Worm (Caenorhabditis elegans) whole organism, mixed stage, embryonic: Measurements from ENCODE around the gene sqst-1.

Source experiments
- elt-3 ChIP-seq: fragments of 150-350 bp; optimal IDR thresholded peaks from 2 replicates; lab custom pipeline; 2014; ENCODE audit warnings: missing biosample characterization, missing genetic modification characterization
- nhr-12 ChIP-seq: fragments of 150-350 bp; optimal IDR thresholded peaks from 2 replicates; lab custom pipeline; 2014; ENCODE audit warnings: missing biosample characterization, missing genetic modification characterization

- TF ChIP-seq nhr-12 (tag; lab: Kevin White, UChicago) = no peak
- no peak for TF ChIP-seq elt-3 (tag; lab: Kevin White, UChicago)
These were observed 46.7 kb downstream of the sqst-1 start for ce11 chrIV:12080807-12081206.
